Fruit fly (Drosophila melanogaster): ENCODE results near the gene CG34269.
A peak's percentile ranks its signal among the peaks of the same experiment; 100 is the strongest.

CG34269 gene

DNA sequence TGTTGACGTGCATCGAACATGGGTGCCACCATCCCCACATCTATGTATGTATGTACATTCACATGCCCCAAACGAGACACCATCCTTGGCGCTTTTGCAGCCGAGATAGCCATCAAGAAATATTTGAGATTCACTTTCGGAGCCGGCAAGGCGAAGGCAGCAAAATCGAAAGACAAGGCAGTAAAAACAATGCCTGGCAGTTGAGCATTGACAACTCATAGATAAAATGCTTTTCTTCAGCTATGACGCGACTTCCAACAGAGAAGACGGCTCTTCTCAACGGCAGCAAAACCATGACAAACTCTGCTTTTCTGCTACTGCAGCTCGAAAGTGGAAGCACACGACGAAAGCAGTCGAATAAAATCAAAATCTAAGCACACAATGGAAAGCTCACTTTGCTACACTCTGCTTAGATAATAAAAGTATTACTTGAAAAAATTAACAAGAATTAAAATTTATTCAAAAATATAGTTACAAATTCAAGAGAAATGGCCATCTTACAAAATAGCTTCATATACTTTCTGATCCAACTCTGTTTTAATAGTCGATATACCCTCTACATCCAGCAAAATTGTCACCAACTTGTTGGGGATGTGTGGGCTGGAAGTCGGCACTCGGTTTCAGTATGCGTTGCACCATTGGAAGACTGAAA lies 11.1 kb upstream of the CG34269 start:
- TF ChIP-seq fd96Ca (GFP tag; IDR thresholded peaks at IDR 0.05) (peak; percentile 59; the same call in 1 of the 3 replicates), EcR (GFP tag; optimal IDR thresholded peaks at IDR 0.05) (no peak), CG32121 (GFP tag; IDR thresholded peaks at IDR 0.05) (peak; percentile 83), CG17806 (tag; optimal IDR thresholded peaks at IDR 0.05) (peak; percentile 35), CG8159 (tag; optimal IDR thresholded peaks at IDR 0.05) (no peak), CG34367 (tag; optimal IDR thresholded peaks at IDR 0.05) (no peak), CG10348 (GFP tag; IDR thresholded peaks at IDR 0.05) (0 out of 2 replicates have a peak, but pooled peaks have one; percentile 24), CG9948 (tag; optimal IDR thresholded peaks at IDR 0.05) (peak; percentile 49), Pif1B (GFP tag; optimal IDR thresholded peaks at IDR 0.05) (no peak), CG4496 (GFP tag; IDR thresholded peaks at IDR 0.05) (peak; percentile 79), rn (GFP tag; IDR thresholded peaks at IDR 0.05) (peak; percentile 51; the same call in 1 of the 2 replicates), CG14655 (GFP tag; optimal IDR thresholded peaks at IDR 0.05) (peak; percentile 67), Ets98B (GFP tag; IDR thresholded peaks at IDR 0.05) (peak; percentile 86), CG12605 (GFP tag; IDR thresholded peaks at IDR 0.05) (peak; percentile 63), CG8301 (tag; optimal IDR thresholded peaks at IDR 0.05) (peak; percentile 67), Pif1A (GFP tag; optimal IDR thresholded peaks at IDR 0.05) (peak; percentile 45), CG15710 (tag; optimal IDR thresholded peaks at IDR 0.05) (no peak), D1 (tag; optimal IDR thresholded peaks at IDR 0.05) (no peak), gl (tag; optimal IDR thresholded peaks at IDR 0.05) (no peak), CG13204 (GFP tag; optimal IDR thresholded peaks at IDR 0.05) (no peak)

DNA sequence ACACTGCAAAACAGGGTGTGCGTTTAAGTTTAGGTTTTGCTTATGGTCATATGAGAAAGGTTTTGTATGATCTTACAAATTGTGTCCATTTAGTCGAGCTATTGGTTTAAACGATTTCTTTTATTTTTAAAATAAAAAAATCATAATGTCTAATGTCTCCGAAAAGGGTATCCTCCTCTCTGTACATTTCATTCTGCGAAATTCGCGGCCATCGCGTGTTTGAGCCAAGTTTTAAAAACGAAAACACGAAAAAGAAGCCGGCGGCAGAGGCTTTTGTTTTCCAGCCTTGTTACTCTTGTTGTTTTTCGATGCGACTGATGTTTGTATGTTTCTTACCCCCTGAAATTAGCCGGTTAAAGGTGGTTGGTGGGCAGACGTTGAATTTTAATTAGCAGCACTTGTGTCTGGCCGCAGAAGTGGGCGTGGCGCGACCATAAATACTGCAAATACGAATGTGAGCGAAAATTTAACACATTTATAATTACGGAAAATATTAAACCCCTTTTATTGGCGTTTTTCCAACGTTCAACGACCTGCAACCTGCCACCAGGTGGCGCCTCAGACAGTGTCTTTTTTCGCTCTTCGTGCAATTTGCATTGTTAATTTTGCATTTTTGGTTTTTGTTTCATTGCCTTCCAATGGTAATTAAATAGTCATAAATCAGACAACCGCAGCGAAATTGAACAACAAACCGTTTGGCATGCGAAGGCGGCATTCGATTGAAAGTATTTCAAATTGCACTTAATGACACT lies 7.5 kb upstream of the CG34269 start:
- TF ChIP-seq CG14655 (GFP tag; optimal IDR thresholded peaks at IDR 0.05) (peak; percentile 1), CG9948 (tag; optimal IDR thresholded peaks at IDR 0.05) (peak; percentile 30), Snoo (tag; optimal IDR thresholded peaks at IDR 0.05) (no peak), CG8301 (tag; optimal IDR thresholded peaks at IDR 0.05) (no peak), fd96Ca (GFP tag; IDR thresholded peaks at IDR 0.05) (no peak)

DNA sequence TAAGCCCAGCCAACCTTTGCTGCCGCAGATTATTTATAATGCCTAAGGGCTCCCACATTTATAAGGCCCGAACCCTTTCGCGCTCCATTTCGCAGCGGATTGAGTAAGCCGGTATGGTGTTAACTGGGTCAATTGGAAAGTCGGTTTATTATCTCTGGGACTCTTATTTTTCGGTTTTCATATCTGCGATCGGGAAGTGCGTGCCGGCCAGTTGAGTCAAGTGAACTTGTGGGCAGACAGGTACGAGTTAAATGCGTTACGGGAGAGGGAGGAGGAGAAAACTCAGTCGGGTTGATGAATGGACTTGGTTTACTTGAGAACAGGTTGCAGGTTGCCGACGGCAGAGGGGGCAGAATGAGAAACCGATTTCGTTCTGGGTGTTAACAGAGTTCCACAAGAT lies 3.9 kb upstream of the CG34269 start:
- TF ChIP-seq EcR (GFP tag; optimal IDR thresholded peaks at IDR 0.05) (peak; percentile 8), CG34367 (tag; optimal IDR thresholded peaks at IDR 0.05) (no peak)

DNA sequence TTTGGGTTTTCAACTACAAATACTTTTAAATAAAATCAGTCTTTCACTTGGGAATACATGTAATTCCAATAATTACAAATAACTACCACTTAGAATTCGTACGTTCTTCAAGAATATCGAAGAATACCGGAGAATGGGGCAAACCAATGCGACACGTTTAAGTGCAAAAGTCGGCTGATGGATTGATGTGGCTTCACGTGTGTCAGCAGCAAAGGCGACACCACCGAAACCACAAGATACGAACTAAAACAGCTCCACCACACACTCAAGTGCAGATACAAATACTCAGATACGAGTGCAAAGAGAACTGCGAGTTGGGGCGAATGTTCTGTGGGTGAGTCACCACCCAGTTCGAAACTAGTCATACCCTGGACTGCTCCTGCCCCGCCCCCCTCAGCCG lies 2.7 kb downstream of the CG34269 start:
- TF ChIP-seq CG34367 (tag; optimal IDR thresholded peaks at IDR 0.05) = no peak
- no peak for TF ChIP-seq CG10348 (GFP tag; IDR thresholded peaks at IDR 0.05)
- 0 out of 3 replicates have a peak, but pooled peaks have one; percentile 7 for TF ChIP-seq fd96Ca (GFP tag; IDR thresholded peaks at IDR 0.05)

DNA sequence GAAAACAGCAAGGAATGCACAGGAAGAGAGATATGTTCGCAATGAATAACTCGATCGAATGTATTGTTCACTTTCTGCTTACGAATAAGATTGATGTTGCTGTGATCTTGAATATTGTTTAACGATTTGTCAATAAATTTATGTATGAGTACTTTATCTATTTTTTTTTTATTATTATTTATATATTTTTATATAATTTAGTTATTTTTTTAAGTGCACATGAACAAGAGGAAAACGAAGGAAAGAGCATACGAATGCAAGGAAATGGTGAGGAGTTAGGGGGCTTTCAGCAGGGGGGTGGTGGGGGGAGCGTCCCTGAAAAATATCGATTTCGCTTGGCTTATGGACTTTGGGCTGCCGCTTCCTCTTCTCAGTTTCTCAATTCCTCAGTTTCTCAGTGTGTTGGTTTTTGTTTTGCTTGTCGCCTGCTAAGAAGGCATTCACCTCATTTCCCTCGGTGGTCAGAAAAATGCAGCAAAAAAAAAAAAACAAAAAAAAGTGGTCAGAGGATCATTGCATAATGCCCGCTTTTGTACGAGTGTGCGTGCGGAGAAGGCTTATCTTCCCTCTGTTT lies 3.2 kb downstream of the CG34269 start:
- TF ChIP-seq Snoo (tag; optimal IDR thresholded peaks at IDR 0.05) (peak; percentile 49), CG8301 (tag; optimal IDR thresholded peaks at IDR 0.05) (peak; percentile 74), CG17806 (tag; optimal IDR thresholded peaks at IDR 0.05) (peak; percentile 92), CG12605 (GFP tag; IDR thresholded peaks at IDR 0.05) (no peak), CG4496 (GFP tag; IDR thresholded peaks at IDR 0.05) (peak; percentile 63; the same call in 1 of the 3 replicates), gl (tag; optimal IDR thresholded peaks at IDR 0.05) (peak; percentile 62), CG34367 (tag; optimal IDR thresholded peaks at IDR 0.05) (peak; percentile 71), CG8159 (tag; optimal IDR thresholded peaks at IDR 0.05) (peak; percentile 94), CG32121 (GFP tag; IDR thresholded peaks at IDR 0.05) (peak; percentile 30; the same call in 1 of the 2 replicates), Pif1A (GFP tag; optimal IDR thresholded peaks at IDR 0.05) (peak; percentile 67), CG10348 (GFP tag; IDR thresholded peaks at IDR 0.05) (no peak), D1 (tag; optimal IDR thresholded peaks at IDR 0.05) (peak; percentile 88), rn (GFP tag; IDR thresholded peaks at IDR 0.05) (no peak), EcR (GFP tag; optimal IDR thresholded peaks at IDR 0.05) (peak; percentile 92), CG9948 (tag; optimal IDR thresholded peaks at IDR 0.05) (peak; percentile 92), CG13204 (GFP tag; optimal IDR thresholded peaks at IDR 0.05) (peak; percentile 80), CG14655 (GFP tag; optimal IDR thresholded peaks at IDR 0.05) (peak; percentile 85), Ets98B (GFP tag; IDR thresholded peaks at IDR 0.05) (peak; percentile 49), fd96Ca (GFP tag; IDR thresholded peaks at IDR 0.05) (no peak), Pif1B (GFP tag; optimal IDR thresholded peaks at IDR 0.05) (peak; percentile 50), CG15710 (tag; optimal IDR thresholded peaks at IDR 0.05) (peak; percentile 92)

DNA sequence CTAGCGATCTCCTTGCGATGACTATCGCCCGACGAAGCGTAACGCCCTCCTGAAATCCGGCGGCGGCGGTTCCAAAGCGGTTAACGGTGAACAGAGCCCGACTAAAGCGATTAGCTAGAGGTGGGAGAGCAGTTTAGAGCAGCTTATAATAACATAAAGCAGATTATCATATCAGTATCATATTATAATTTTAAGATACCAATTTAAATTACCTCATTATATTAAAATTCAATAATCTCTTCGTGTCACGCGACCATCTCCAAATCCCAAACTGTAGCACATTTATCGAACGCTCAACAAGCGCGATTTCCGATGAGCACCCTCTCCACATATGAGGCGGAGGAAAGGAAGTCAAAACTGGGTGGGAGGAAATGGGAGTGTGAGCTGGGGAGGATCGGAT lies 5.7 kb downstream of the CG34269 start:
- TF ChIP-seq Ets98B (GFP tag; IDR thresholded peaks at IDR 0.05) = peak; percentile 34; the same call in 1 of the 2 replicates
- TF ChIP-seq Snoo (tag; optimal IDR thresholded peaks at IDR 0.05) = no peak
- TF ChIP-seq CG10348 (GFP tag; IDR thresholded peaks at IDR 0.05) = no peak
- TF ChIP-seq CG12605 (GFP tag; IDR thresholded peaks at IDR 0.05) = no peak
- no peak for TF ChIP-seq rn (GFP tag; IDR thresholded peaks at IDR 0.05)
- no peak for TF ChIP-seq EcR (GFP tag; optimal IDR thresholded peaks at IDR 0.05)
- TF ChIP-seq CG8159 (tag; optimal IDR thresholded peaks at IDR 0.05) = no peak
- no peak for TF ChIP-seq D1 (tag; optimal IDR thresholded peaks at IDR 0.05)
- peak; percentile 59; the same call in 2 of the 3 replicates for TF ChIP-seq fd96Ca (GFP tag; IDR thresholded peaks at IDR 0.05)
- no peak for TF ChIP-seq CG17806 (tag; optimal IDR thresholded peaks at IDR 0.05)
- TF ChIP-seq CG32121 (GFP tag; IDR thresholded peaks at IDR 0.05) = peak; percentile 12; the same call in 1 of the 2 replicates
- peak; percentile 39 for TF ChIP-seq CG14655 (GFP tag; optimal IDR thresholded peaks at IDR 0.05)
- peak; percentile 22 for TF ChIP-seq CG8301 (tag; optimal IDR thresholded peaks at IDR 0.05)
- TF ChIP-seq CG15710 (tag; optimal IDR thresholded peaks at IDR 0.05) = no peak
- no peak for TF ChIP-seq CG13204 (GFP tag; optimal IDR thresholded peaks at IDR 0.05)
- no peak for TF ChIP-seq Pif1B (GFP tag; optimal IDR thresholded peaks at IDR 0.05)
- peak; percentile 30 for TF ChIP-seq Pif1A (GFP tag; optimal IDR thresholded peaks at IDR 0.05)
- TF ChIP-seq CG34367 (tag; optimal IDR thresholded peaks at IDR 0.05) = no peak
- TF ChIP-seq CG9948 (tag; optimal IDR thresholded peaks at IDR 0.05) = peak; percentile 13
- no peak for TF ChIP-seq gl (tag; optimal IDR thresholded peaks at IDR 0.05)
- no peak for TF ChIP-seq CG4496 (GFP tag; IDR thresholded peaks at IDR 0.05)

Measured in whole organism, pupa.